Fruit fly (Drosophila melanogaster): Measurements from ENCODE around the gene mura.
A peak's percentile ranks its signal among the peaks of the same experiment; 100 is the strongest.

Gene mura

DNA sequence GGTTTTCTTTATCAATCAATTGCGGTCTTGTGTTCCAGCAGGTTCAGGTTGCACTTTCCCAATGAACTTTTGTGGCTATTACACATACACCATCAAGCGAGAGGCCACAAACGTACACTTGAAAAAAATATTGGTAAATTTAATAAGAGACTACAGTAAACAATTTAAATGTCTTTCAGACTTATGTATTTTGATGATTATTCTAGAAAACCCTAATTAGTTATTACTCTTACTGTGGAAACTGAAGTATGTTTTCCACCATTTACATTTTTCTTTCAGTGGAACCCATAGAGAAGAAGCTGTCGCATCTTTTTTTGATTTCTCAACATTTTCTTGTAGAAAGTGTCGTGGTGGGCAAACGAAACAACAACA is 17.5 kb downstream of the mura start (continued):
- TF ChIP-seq B-H1 (GFP tag; IDR thresholded peaks at IDR 0.05), result peak; percentile 86
- TF ChIP-seq CG30431 (GFP tag; optimal IDR thresholded peaks at IDR 0.05), result peak; percentile 80
- no peak for TF ChIP-seq Doc3 (GFP tag; IDR thresholded peaks at IDR 0.05; ENCODE audit: partially characterized antibody)
- TF ChIP-seq CG10274 (GFP tag; optimal IDR thresholded peaks at IDR 0.05), result peak; percentile 61
- TF ChIP-seq CG8290 (GFP tag; optimal IDR thresholded peaks at IDR 0.05), result peak; percentile 77
- TF ChIP-seq CG8290 (tag; optimal IDR thresholded peaks at IDR 0.05), result peak in 1 of 2 experiments; percentile 66
- no peak; the same call in 1 of the 2 replicates for TF ChIP-seq CG9932 (GFP tag; IDR thresholded peaks at IDR 0.05)
- TF ChIP-seq sug (tag; optimal IDR thresholded peaks at IDR 0.05), result peak; percentile 26
- TF ChIP-seq Eip74EF (GFP tag; optimal IDR thresholded peaks at IDR 0.05), result peak in 1 of 2 experiments; percentile 95
- peak; percentile 70 for TF ChIP-seq zfh2 (GFP tag; optimal IDR thresholded peaks at IDR 0.05)
- peak; percentile 72 for TF ChIP-seq psq (GFP tag; optimal IDR thresholded peaks at IDR 0.05)
- peak; percentile 72 for TF ChIP-seq Vsx1 (GFP tag; optimal IDR thresholded peaks at IDR 0.05)
- TF ChIP-seq sima (GFP tag; optimal IDR thresholded peaks at IDR 0.05), result peak; percentile 85
- peak; percentile 96 for TF ChIP-seq Blimp-1 (GFP tag; optimal IDR thresholded peaks at IDR 0.05)
- TF ChIP-seq ap (GFP tag; IDR thresholded peaks at IDR 0.05), result peak; percentile 90
- peak; percentile 33 for TF ChIP-seq vfl (GFP tag; optimal IDR thresholded peaks at IDR 0.05)
- TF ChIP-seq hbn (GFP tag; IDR thresholded peaks at IDR 0.05; ENCODE audit: partially characterized antibody), result no peak
- TF ChIP-seq CG3407 (GFP tag; optimal IDR thresholded peaks at IDR 0.05), result peak; percentile 89
- peak; percentile 82 for TF ChIP-seq dmrt11E (tag; optimal IDR thresholded peaks at IDR 0.05)
- peak; percentile 9 for TF ChIP-seq ems (GFP tag; optimal IDR thresholded peaks at IDR 0.05)
- TF ChIP-seq ERR (GFP tag; optimal IDR thresholded peaks at IDR 0.05), result peak; percentile 56
- TF ChIP-seq lmd (GFP tag; IDR thresholded peaks at IDR 0.05), result peak; percentile 87
- no peak for TF ChIP-seq Lim3 (GFP tag; IDR thresholded peaks at IDR 0.05)
- peak; percentile 78 for TF ChIP-seq Dbx (GFP tag; IDR thresholded peaks at IDR 0.05)
- TF ChIP-seq zen2 (GFP tag; IDR thresholded peaks at IDR 0.05; ENCODE audit: partially characterized antibody), result no peak
- TF ChIP-seq tin (GFP tag; optimal IDR thresholded peaks at IDR 0.05), result peak; percentile 90
- TF ChIP-seq vvl (GFP tag; IDR thresholded peaks at IDR 0.05), result peak; percentile 97
- peak; percentile 51 for TF ChIP-seq CG4282 (GFP tag; optimal IDR thresholded peaks at IDR 0.05)
- TF ChIP-seq Side (GFP tag; optimal IDR thresholded peaks at IDR 0.05), result peak; percentile 87
- TF ChIP-seq CG11247 (GFP tag; IDR thresholded peaks at IDR 0.05), result peak; percentile 81
- no peak for TF ChIP-seq chinmo (GFP tag; IDR thresholded peaks at IDR 0.05; ENCODE audit: partially characterized antibody)
- TF ChIP-seq fd96Cb (tag; optimal IDR thresholded peaks at IDR 0.05), result peak; percentile 96
- peak; percentile 59 for TF ChIP-seq Sry-β (GFP tag; optimal IDR thresholded peaks at IDR 0.05)
- 0 out of 3 replicates have a peak, but pooled peaks have one; percentile 19 for TF ChIP-seq z (GFP tag; IDR thresholded peaks at IDR 0.05)
- peak; percentile 95 for TF ChIP-seq CG12391 (tag; optimal IDR thresholded peaks at IDR 0.05)
- peak; percentile 63; the same call in 1 of the 2 replicates for TF ChIP-seq Taf1 (GFP tag; IDR thresholded peaks at IDR 0.05)
- peak; percentile 82 for TF ChIP-seq seq (GFP tag; IDR thresholded peaks at IDR 0.05)
- TF ChIP-seq dysf (GFP tag; IDR thresholded peaks at IDR 0.05), result peak; percentile 91
- TF ChIP-seq ttk (GFP tag; IDR thresholded peaks at IDR 0.05), result peak; percentile 91
- TF ChIP-seq CG7987 (GFP tag; optimal IDR thresholded peaks at IDR 0.05), result peak; percentile 67
- TF ChIP-seq gsb (GFP tag; IDR thresholded peaks at IDR 0.05), result peak; percentile 78
- peak; percentile 83 for TF ChIP-seq twi (tag; optimal IDR thresholded peaks at IDR 0.05)
- peak; percentile 83 for TF ChIP-seq shn (GFP tag; optimal IDR thresholded peaks at IDR 0.05)
- TF ChIP-seq CG33213 (GFP tag; optimal IDR thresholded peaks at IDR 0.05), result peak; percentile 75
- TF ChIP-seq CG6683 (GFP tag; optimal IDR thresholded peaks at IDR 0.05), result peak; percentile 65
- TF ChIP-seq abd-A (tag; optimal IDR thresholded peaks at IDR 0.05), result no peak
- TF ChIP-seq CG2116 (GFP tag; optimal IDR thresholded peaks at IDR 0.05), result peak; percentile 60
- peak; percentile 95 for TF ChIP-seq CG1529 (GFP tag; optimal IDR thresholded peaks at IDR 0.05)
- peak; percentile 98 for TF ChIP-seq CG31441 (GFP tag; IDR thresholded peaks at IDR 0.05)
- peak; percentile 89 for TF ChIP-seq Atf6 (GFP tag; IDR thresholded peaks at IDR 0.05)
- TF ChIP-seq exex (tag; optimal IDR thresholded peaks at IDR 0.05), result no peak
